Fruit fly (Drosophila melanogaster): Measurements from ENCODE around the gene CG31668.

CG31668 gene

DNA sequence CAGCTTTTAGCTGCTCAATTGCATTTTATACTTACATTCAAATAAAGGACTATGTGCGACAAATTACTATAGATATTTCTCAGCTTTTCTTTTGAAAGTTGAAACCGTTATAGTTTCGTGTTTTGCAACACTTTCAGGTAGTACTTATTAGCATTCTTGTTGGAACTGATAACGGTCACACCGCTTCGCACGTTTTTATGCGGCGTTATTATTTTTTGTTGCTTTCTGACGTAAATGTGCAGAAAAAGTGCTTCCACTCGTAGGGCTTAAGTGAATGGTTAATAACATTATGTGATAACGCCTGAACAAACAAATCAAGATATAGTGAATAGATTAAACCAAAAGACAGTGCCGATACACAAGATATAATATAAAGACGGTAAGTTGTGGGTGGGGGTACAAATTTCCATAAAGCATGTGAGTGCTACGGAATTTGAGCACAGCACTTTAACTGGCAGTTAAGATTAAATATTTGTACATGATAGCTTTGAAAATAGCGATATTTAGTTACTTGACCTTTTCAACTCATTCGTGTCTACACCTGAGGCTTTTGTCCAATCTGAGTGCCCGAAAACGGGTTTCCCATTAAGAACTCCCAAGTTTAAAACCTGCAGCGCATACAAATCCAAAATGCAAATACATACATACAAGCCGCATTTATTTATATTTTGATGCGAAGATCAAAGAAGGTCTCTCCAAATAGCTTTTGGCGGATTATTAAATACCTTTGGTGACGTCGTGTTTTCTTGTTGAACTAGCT lies 14.8 kb upstream of the CG31668 start, which contains the start of gene papi (continued):
- TF ChIP-seq crc (GFP tag; optimal IDR thresholded peaks at IDR 0.05) (no peak), CG4730 (GFP tag; IDR thresholded peaks at IDR 0.05) (no peak), sd (tag; optimal IDR thresholded peaks at IDR 0.05) (peak; percentile 75), CG6689 (GFP tag; IDR thresholded peaks at IDR 0.05) (no peak), CG4360 (GFP tag; IDR thresholded peaks at IDR 0.05) (0 out of 2 replicates have a peak, but pooled peaks have one; percentile 38), danr (GFP tag; IDR thresholded peaks at IDR 0.05) (no peak), gcm (GFP tag; optimal IDR thresholded peaks at IDR 0.05) (no peak), Atf3 (GFP tag; optimal IDR thresholded peaks at IDR 0.05) (no peak), Dbx (GFP tag; IDR thresholded peaks at IDR 0.05) (no peak), pho (GFP tag; optimal IDR thresholded peaks at IDR 0.05) (no peak), CG1603 (tag; optimal IDR thresholded peaks at IDR 0.05) (peak; percentile 34), dimm (GFP tag; IDR thresholded peaks at IDR 0.05) (no peak), Sry-δ (GFP tag; optimal IDR thresholded peaks at IDR 0.05) (peak; percentile 26), CG16779 (GFP tag; IDR thresholded peaks at IDR 0.05) (no peak), Side (GFP tag; optimal IDR thresholded peaks at IDR 0.05) (peak; percentile 23), CG7372 (GFP tag; IDR thresholded peaks at IDR 0.05) (no peak), Fer2 (tag; optimal IDR thresholded peaks at IDR 0.05) (no peak), unc-4 (GFP tag; IDR thresholded peaks at IDR 0.05; ENCODE audit: partially characterized antibody) (no peak), pb (GFP tag; optimal IDR thresholded peaks at IDR 0.05) (no peak), Usf (GFP tag; optimal IDR thresholded peaks at IDR 0.05) (no peak), Fer1 (GFP tag; optimal IDR thresholded peaks at IDR 0.05) (no peak), CG10147 (GFP tag; optimal IDR thresholded peaks at IDR 0.05) (peak; percentile 32), NfI (GFP tag; optimal IDR thresholded peaks at IDR 0.05) (no peak), Bdp1 (GFP tag; optimal IDR thresholded peaks at IDR 0.05) (no peak), tin (GFP tag; optimal IDR thresholded peaks at IDR 0.05) (no peak), mam (GFP tag; optimal IDR thresholded peaks at IDR 0.05) (no peak), salm (tag; optimal IDR thresholded peaks at IDR 0.05) (peak; percentile 6), Myb (GFP tag; optimal IDR thresholded peaks at IDR 0.05) (peak; percentile 98), en (GFP tag; optimal IDR thresholded peaks at IDR 0.05) (no peak), CG34224 (GFP tag; IDR thresholded peaks at IDR 0.05; ENCODE audit: partially characterized antibody) (no peak), CG4617 (GFP tag; optimal IDR thresholded peaks at IDR 0.05; ENCODE audit: borderline replicate concordance) (peak; percentile 47), exex (tag; optimal IDR thresholded peaks at IDR 0.05) (peak; percentile 57), Stat92E (GFP tag; optimal IDR thresholded peaks at IDR 0.05) (no peak), crp (GFP tag; optimal IDR thresholded peaks at IDR 0.05) (peak in 1 of 2 experiments; percentile 14), nau (GFP tag; optimal IDR thresholded peaks at IDR 0.05) (no peak), dm (GFP tag; optimal IDR thresholded peaks at IDR 0.05) (peak; percentile 67), Dip3 (GFP tag; optimal IDR thresholded peaks at IDR 0.05) (no peak), CG9797 (GFP tag; optimal IDR thresholded peaks at IDR 0.05) (peak; percentile 70), p53 (GFP tag; optimal IDR thresholded peaks at IDR 0.05) (no peak), CG2120 (GFP tag; optimal IDR thresholded peaks at IDR 0.05) (peak; percentile 38), CG34422 (GFP tag; IDR thresholded peaks at IDR 0.05) (peak; percentile 61; the same call in 2 of the 3 replicates), GATAe (GFP tag; conservative IDR thresholded peaks at IDR 0.05) (no peak), Elba2 (GFP tag; optimal IDR thresholded peaks at IDR 0.05) (peak; percentile 78), toy (GFP tag; IDR thresholded peaks at IDR 0.05) (no peak), CG2116 (GFP tag; optimal IDR thresholded peaks at IDR 0.05) (no peak), cas (GFP tag; IDR thresholded peaks at IDR 0.05) (no peak), mirr (GFP tag; optimal IDR thresholded peaks at IDR 0.05) (no peak), Dek (tag; optimal IDR thresholded peaks at IDR 0.05) (no peak), al (GFP tag; IDR thresholded peaks at IDR 0.05) (no peak), Max (GFP tag; optimal IDR thresholded peaks at IDR 0.05) (peak; percentile 69)
